Fruit fly (Drosophila melanogaster): ENCODE results near the gene Dim1.

dm6 chr2L:4370592-4370991 is 32.5 kb upstream of the Dim1 start:
- TF ChIP-seq CG3919 (GFP tag; optimal IDR thresholded peaks at IDR 0.05) = no peak
- TF ChIP-seq CG34406 (GFP tag; optimal IDR thresholded peaks at IDR 0.05) = no peak
- no peak for TF ChIP-seq pdm3 (GFP tag; optimal IDR thresholded peaks at IDR 0.05)
- no peak for TF ChIP-seq acj6 (GFP tag; optimal IDR thresholded peaks at IDR 0.05)
- no peak for TF ChIP-seq achi (GFP tag; optimal IDR thresholded peaks at IDR 0.05)
- TF ChIP-seq Hr38 (GFP tag; optimal IDR thresholded peaks at IDR 0.05) = no peak
- TF ChIP-seq CG10631 (GFP tag; optimal IDR thresholded peaks at IDR 0.05) = no peak
- no peak for TF ChIP-seq dsx (GFP tag; optimal IDR thresholded peaks at IDR 0.05; ENCODE audit: poor library complexity, severe bottlenecking)

Data from whole organism, prepupa.